Worm (Caenorhabditis elegans) whole organism, late embryonic: ENCODE measurements around the gene F08G2.4.

Experiments
- ama-1 ChIP-seq: fragments of 150-350 bp; optimal IDR thresholded peaks from 2 replicates; lab custom pipeline; 2014
- elt-2 ChIP-seq: sonication (generic microtip); optimal IDR thresholded peaks from 2 replicates; lab custom pipeline; 2016; ENCODE audit warnings: missing genetic modification reagents, missing genetic modification characterization, missing compliant biosample characterization
- lin-11 ChIP-seq: fragments of 200-800 bp; sonication (Bioruptor generic); optimal IDR thresholded peaks from 2 replicates; lab custom pipeline; 2018; ENCODE audit warnings: mild to moderate bottlenecking, missing genetic modification characterization, missing compliant biosample characterization

DNA sequence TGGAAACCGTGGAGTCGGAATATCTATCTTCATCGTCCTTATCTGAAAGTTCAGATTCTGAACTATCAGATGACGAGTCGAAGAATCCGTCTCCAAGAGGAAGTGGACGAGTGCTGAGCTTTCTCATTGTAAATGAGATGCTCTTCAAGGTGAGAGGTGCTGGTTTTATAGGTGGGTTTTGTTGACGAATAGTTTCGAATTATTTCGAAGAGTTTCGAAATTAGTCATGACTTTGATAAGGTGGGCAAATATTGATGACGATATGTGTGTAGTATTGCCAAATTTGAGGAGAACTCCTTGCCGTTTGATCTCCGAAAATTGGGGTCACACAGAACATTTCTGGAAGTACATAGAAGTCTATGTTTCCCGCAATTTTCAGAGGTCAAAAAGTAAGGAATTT, 3.1 kb downstream of the F08G2.4 start, which contains the start of gene F08G2.5:
- no peak for TF ChIP-seq elt-2 (tag; lab: Kevin White, UChicago)
- no peak for TF ChIP-seq lin-11 (tag; lab: Kevin White, UChicago)
- no peak for TF ChIP-seq ama-1 (lab: Kevin White, UChicago)
